Fruit fly (Drosophila melanogaster) whole organism, prepupa: ENCODE data around the gene CG4757.

Experiments used
- CG10631 ChIP-seq: fragments of 200-800 bp; sonication (Bioruptor generic); optimal IDR thresholded peaks from 2 replicates; lab custom pipeline; 2016; ENCODE audit warnings: missing biosample characterization, missing genetic modification characterization
- CG10669 ChIP-seq: fragments of 200-800 bp; sonication (Bioruptor generic); optimal IDR thresholded peaks from 3 replicates; lab custom pipeline; 2018; ENCODE audit warnings: missing biosample characterization, mild to moderate bottlenecking, missing genetic modification characterization, moderate library complexity
- CG11294 ChIP-seq: fragments of 200-800 bp; sonication (Bioruptor generic); IDR thresholded peaks from 2 replicates; pipeline ENCODE4 v1.3.6; 2022; ENCODE audit warnings: missing biosample characterization, missing genetic modification characterization
- CG11902 ChIP-seq: fragments of 200-800 bp; sonication (Bioruptor generic); optimal IDR thresholded peaks from 3 replicates; lab custom pipeline; 2016; ENCODE audit warnings: missing biosample characterization, missing genetic modification characterization
- CG15336 ChIP-seq: fragments of 200-800 bp; sonication (Bioruptor generic); IDR thresholded peaks from 2 replicates; pipeline ENCODE4 v1.3.6; 2022; ENCODE audit warnings: missing biosample characterization, missing genetic modification characterization
- CG1621 ChIP-seq: fragments of 200-800 bp; sonication (Bioruptor generic); optimal IDR thresholded peaks from 3 replicates; lab custom pipeline; 2018; ENCODE audit warnings: missing biosample characterization, mild to moderate bottlenecking, missing genetic modification characterization
- CG16779 ChIP-seq: fragments of 200-800 bp; sonication (Bioruptor generic); optimal IDR thresholded peaks from 3 replicates; lab custom pipeline; 2017; ENCODE audit warnings: missing biosample characterization, mild to moderate bottlenecking, missing genetic modification characterization
- CG3032 ChIP-seq: fragments of 200-800 bp; optimal IDR thresholded peaks from 2 replicates; lab custom pipeline; 2019; ENCODE audit warnings: missing biosample characterization, mild to moderate bottlenecking, missing genetic modification characterization, moderate library complexity
- CG31627 ChIP-seq: fragments of 200-800 bp; sonication (Bioruptor generic); optimal IDR thresholded peaks from 3 replicates; lab custom pipeline; 2016; ENCODE audit warnings: missing biosample characterization, missing genetic modification characterization
- CG34406 ChIP-seq: fragments of 200-800 bp; sonication (Bioruptor generic); optimal IDR thresholded peaks from 3 replicates; lab custom pipeline; 2016; ENCODE audit warnings: missing biosample characterization, missing genetic modification characterization
- CG3919 ChIP-seq: fragments of 200-800 bp; sonication (Bioruptor generic); optimal IDR thresholded peaks from 3 replicates; lab custom pipeline; 2016; ENCODE audit warnings: missing biosample characterization, missing genetic modification characterization
- CG6163 ChIP-seq: fragments of 200-800 bp; sonication (Bioruptor generic); IDR thresholded peaks from 3 replicates; pipeline ENCODE4 v1.3.6; 2022; ENCODE audit warnings: missing biosample characterization, missing genetic modification characterization
- CG6792 ChIP-seq: fragments of 200-800 bp; sonication (Bioruptor generic); optimal IDR thresholded peaks from 3 replicates; lab custom pipeline; 2016; ENCODE audit warnings: missing biosample characterization, missing genetic modification characterization
- CG6808 ChIP-seq: fragments of 200-800 bp; sonication (Bioruptor generic); optimal IDR thresholded peaks from 3 replicates; lab custom pipeline; 2017; ENCODE audit warnings: missing biosample characterization, missing genetic modification characterization, mild to moderate bottlenecking, moderate library complexity, missing genetic modification reagents
- CG6854 ChIP-seq: fragments of 200-800 bp; sonication (Bioruptor generic); optimal IDR thresholded peaks from 2 replicates; lab custom pipeline; 2017; ENCODE audit warnings: missing biosample characterization, mild to moderate bottlenecking, missing genetic modification characterization
- CG8119 ChIP-seq: fragments of 200-800 bp; sonication (Bioruptor generic); IDR thresholded peaks from 3 replicates; pipeline ENCODE4 v1.3.6; 2022; ENCODE audit warnings: missing biosample characterization, missing genetic modification characterization
- CG8632 ChIP-seq: fragments of 200-800 bp; sonication (Bioruptor generic); optimal IDR thresholded peaks from 3 replicates; lab custom pipeline; 2016; ENCODE audit warnings: missing biosample characterization, missing genetic modification characterization
- CG9139 ChIP-seq: fragments of 200-800 bp; sonication (Bioruptor generic); optimal IDR thresholded peaks from 3 replicates; lab custom pipeline; 2017; ENCODE audit warnings: missing biosample characterization, mild to moderate bottlenecking, missing genetic modification characterization
- Eip78C ChIP-seq: fragments of 200-800 bp; sonication (Bioruptor generic); peaks from one replicate; lab custom pipeline; 2016; ENCODE audit warnings: missing biosample characterization, missing genetic modification characterization
- Eip93F ChIP-seq: fragments of 200-800 bp; sonication (Bioruptor generic); optimal IDR thresholded peaks from 2 replicates; lab custom pipeline; 2016; ENCODE audit warnings: missing biosample characterization, mild to moderate bottlenecking, missing genetic modification characterization
- Ets21C ChIP-seq: fragments of 200-800 bp; sonication (Bioruptor generic); optimal IDR thresholded peaks from 3 replicates; lab custom pipeline; 2016; ENCODE audit warnings: missing biosample characterization, missing genetic modification characterization
- Ets96B ChIP-seq: fragments of 200-800 bp; optimal IDR thresholded peaks from 2 replicates; lab custom pipeline; 2019; ENCODE audit warnings: missing biosample characterization, mild to moderate bottlenecking, missing genetic modification characterization, moderate library complexity
- Gug ChIP-seq: fragments of 200-800 bp; sonication (Bioruptor generic); IDR thresholded peaks from 2 replicates; pipeline ENCODE4 v1.3.6; 2022; ENCODE audit warnings: missing biosample characterization, missing genetic modification characterization
- Hr38 ChIP-seq: sonication (Bioruptor generic); optimal IDR thresholded peaks from 2 replicates; lab custom pipeline; 2016; ENCODE audit warnings: missing biosample characterization, missing genetic modification characterization
- Hr39 ChIP-seq: fragments of 200-800 bp; sonication (Bioruptor generic); optimal IDR thresholded peaks from 2 replicates; lab custom pipeline; 2016; ENCODE audit warnings: missing biosample characterization, missing genetic modification characterization
- Hr4 ChIP-seq: fragments of 200-800 bp; sonication (Bioruptor generic); optimal IDR thresholded peaks from 3 replicates; lab custom pipeline; 2016; ENCODE audit warnings: missing biosample characterization, missing genetic modification characterization
- Lpt ChIP-seq: fragments of 200-800 bp; sonication (Bioruptor generic); optimal IDR thresholded peaks from 3 replicates; lab custom pipeline; 2016; ENCODE audit warnings: missing biosample characterization, missing genetic modification characterization
- Met ChIP-seq: fragments of 200-800 bp; sonication (Bioruptor generic); optimal IDR thresholded peaks from 3 replicates; lab custom pipeline; 2016; ENCODE audit warnings: missing biosample characterization, missing genetic modification characterization
- OdsH ChIP-seq: fragments of 200-800 bp; sonication (Bioruptor generic); optimal IDR thresholded peaks from 3 replicates; lab custom pipeline; 2016; ENCODE audit warnings: missing biosample characterization, missing genetic modification characterization
- Smox ChIP-seq: fragments of 200-800 bp; sonication (Bioruptor generic); optimal IDR thresholded peaks from 3 replicates; lab custom pipeline; 2016; ENCODE audit warnings: missing biosample characterization, missing genetic modification characterization
- Sox102F ChIP-seq: fragments of 200-800 bp; sonication (Bioruptor generic); optimal IDR thresholded peaks from 2 replicates; lab custom pipeline; 2016; ENCODE audit warnings: missing biosample characterization, mild to moderate bottlenecking, missing genetic modification characterization
- Sox14 ChIP-seq: fragments of 200-800 bp; sonication (Bioruptor generic); optimal IDR thresholded peaks from 3 replicates; lab custom pipeline; 2016; ENCODE audit warnings: missing biosample characterization, missing genetic modification characterization
- Sox15 ChIP-seq: fragments of 200-800 bp; sonication (Bioruptor generic); optimal IDR thresholded peaks from 3 replicates; lab custom pipeline; 2016; ENCODE audit warnings: missing biosample characterization, missing genetic modification characterization
- achi ChIP-seq: fragments of 200-800 bp; sonication (Bioruptor generic); optimal IDR thresholded peaks from 3 replicates; lab custom pipeline; 2016; ENCODE audit warnings: missing biosample characterization, missing genetic modification characterization
- cyc ChIP-seq: fragments of 200-800 bp; sonication (Bioruptor generic); optimal IDR thresholded peaks from 3 replicates; lab custom pipeline; 2016; ENCODE audit warnings: missing biosample characterization, missing genetic modification characterization
- dsx ChIP-seq: fragments of 200-800 bp; optimal IDR thresholded peaks from 3 replicates; lab custom pipeline; 2019; ENCODE audit warnings: missing biosample characterization, mild to moderate bottlenecking, missing genetic modification characterization, moderate library complexity; ENCODE audit not compliant: poor library complexity, severe bottlenecking
- eg ChIP-seq: fragments of 200-800 bp; sonication (Bioruptor generic); IDR thresholded peaks from 3 replicates; pipeline ENCODE4 v1.3.6; 2022; ENCODE audit warnings: missing biosample characterization, missing genetic modification characterization
- esn ChIP-seq: fragments of 200-800 bp; sonication (Bioruptor generic); optimal IDR thresholded peaks from 2 replicates; lab custom pipeline; 2016; ENCODE audit warnings: missing biosample characterization, mild to moderate bottlenecking, missing genetic modification characterization, moderate library complexity
- fd59A ChIP-seq: fragments of 200-800 bp; sonication (Bioruptor generic); optimal IDR thresholded peaks from 2 replicates; lab custom pipeline; 2017; ENCODE audit warnings: missing biosample characterization, mild to moderate bottlenecking, missing genetic modification characterization, missing genetic modification reagents
- fkh ChIP-seq: fragments of 200-800 bp; sonication (Bioruptor generic); optimal IDR thresholded peaks from 3 replicates; lab custom pipeline; 2017; ENCODE audit warnings: missing biosample characterization, mild to moderate bottlenecking, missing genetic modification characterization, moderate library complexity
- lz ChIP-seq: fragments of 200-800 bp; sonication (Bioruptor generic); optimal IDR thresholded peaks from 3 replicates; lab custom pipeline; 2016; ENCODE audit warnings: missing biosample characterization, missing genetic modification characterization
- net ChIP-seq: fragments of 200-800 bp; sonication (Bioruptor generic); optimal IDR thresholded peaks from 3 replicates; lab custom pipeline; 2016; ENCODE audit warnings: missing biosample characterization, missing genetic modification characterization
- pdm3 ChIP-seq: fragments of 200-800 bp; sonication (Bioruptor generic); optimal IDR thresholded peaks from 3 replicates; lab custom pipeline; 2016; ENCODE audit warnings: missing biosample characterization, missing genetic modification characterization
- salr ChIP-seq, 2 experiments: fragments of 200-800 bp; sonication (Bioruptor generic); optimal IDR thresholded peaks; 3 replicates each; lab custom pipeline; 2016 to 2018; ENCODE audit warnings: missing biosample characterization in 2 of 2, missing genetic modification characterization in 2 of 2, mild to moderate bottlenecking in 1 of 2
- ss ChIP-seq, 2 experiments: fragments of 200-800 bp; sonication (Bioruptor generic); optimal IDR thresholded peaks; 2 replicates in 1 of 2; 3 replicates in 1 of 2; lab custom pipeline; 2017 to 2018; ENCODE audit warnings: mild to moderate bottlenecking in 2 of 2, missing biosample characterization in 2 of 2, missing genetic modification characterization in 2 of 2, moderate library complexity in 1 of 2
- svp ChIP-seq: fragments of 200-800 bp; sonication (Bioruptor generic); peaks from one replicate; lab custom pipeline; 2016; ENCODE audit warnings: missing biosample characterization, missing genetic modification characterization
- topi ChIP-seq: fragments of 200-800 bp; sonication (Bioruptor generic); optimal IDR thresholded peaks from 3 replicates; lab custom pipeline; 2016; ENCODE audit warnings: missing biosample characterization, missing genetic modification characterization
- vri ChIP-seq: fragments of 200-800 bp; sonication (Bioruptor generic); optimal IDR thresholded peaks from 3 replicates; lab custom pipeline; 2016; ENCODE audit warnings: missing biosample characterization, mild to moderate bottlenecking, missing genetic modification characterization

CG4757 gene

DNA sequence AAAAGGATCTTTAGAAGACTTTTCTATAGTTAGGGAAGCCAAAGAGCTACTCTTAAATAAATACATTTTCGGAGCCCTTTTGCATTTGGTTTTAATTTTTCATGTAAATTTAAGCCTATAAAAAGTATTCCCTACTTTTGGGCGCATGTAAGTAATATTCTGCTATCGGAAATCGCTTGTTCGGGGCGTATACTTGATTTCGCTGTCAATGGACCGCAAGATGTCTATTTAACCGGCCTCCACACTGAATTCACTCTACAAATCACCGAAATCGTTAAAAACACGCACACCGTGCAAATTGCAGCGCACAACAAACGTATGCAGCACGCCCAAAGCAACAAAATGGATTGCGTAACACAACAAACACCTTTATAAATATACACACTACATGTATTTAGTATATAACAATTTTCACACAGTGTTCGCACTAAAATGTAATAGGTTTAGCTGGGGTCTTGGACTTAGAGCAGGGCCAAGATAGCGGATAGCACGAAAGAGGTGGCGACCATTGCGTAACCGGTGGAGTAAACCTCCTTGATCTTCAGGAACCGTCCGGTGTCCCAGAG lies 47.8 kb downstream of the CG4757 start (continued):
- TF ChIP-seq ss (GFP tag; optimal IDR thresholded peaks at IDR 0.05; lab: Kevin White, UChicago) (peak in 1 of 2 experiments; percentile 58), CG11294 (GFP tag; lab: Robert Waterston, UW) (no peak), svp (GFP tag; lab: Kevin White, UChicago) (no peak), OdsH (GFP tag; lab: Kevin White, UChicago) (no peak), Eip93F (GFP tag; lab: Kevin White, UChicago) (no peak), dsx (GFP tag; lab: Kevin White, UChicago) (no peak)

DNA sequence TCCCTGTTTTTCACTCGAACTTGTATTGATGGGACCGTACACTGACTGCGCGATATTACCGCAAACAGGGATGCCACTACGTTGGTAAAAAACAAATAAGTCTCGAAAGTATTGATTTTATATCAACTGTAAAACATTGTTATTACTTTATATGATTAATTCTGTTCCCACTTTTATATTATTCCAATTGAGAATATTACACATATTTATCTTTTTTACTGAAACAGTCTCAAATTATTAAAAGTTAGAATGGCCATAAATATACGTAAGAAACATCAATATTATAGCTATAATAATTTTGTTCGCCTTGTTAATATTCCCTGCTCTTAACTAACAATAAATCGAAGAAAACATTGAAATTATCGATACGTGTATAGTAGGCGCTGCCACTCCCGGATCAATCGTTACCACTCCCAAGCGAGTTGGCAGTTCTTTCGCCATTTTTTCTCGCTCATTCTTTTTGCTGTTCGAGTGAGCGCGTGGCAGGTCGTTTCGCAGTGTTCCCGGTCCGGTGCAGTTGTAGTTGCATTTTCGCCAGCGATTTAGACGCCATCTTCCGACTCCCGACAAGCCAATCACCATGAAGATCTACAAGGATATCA lies 48.9 kb downstream of the CG4757 start, which contains the start of the genes SdhC and Tctp:
Gene SdhC (minus strand): TSS at position 49 of the 602 bp plus-strand sequence.
Gene Tctp (plus strand): TSS at position 447 of the 602 bp plus-strand sequence.
- TF ChIP-seq eg (GFP tag; lab: Robert Waterston, UW) (peak; percentile 28; the same call in 1 of the 3 replicates), CG31627 (GFP tag; lab: Kevin White, UChicago) (peak; percentile 36), fd59A (GFP tag; lab: Kevin White, UChicago) (no peak), Ets21C (GFP tag; lab: Kevin White, UChicago) (peak; percentile 28), Sox102F (peak; percentile 42), CG6792 (GFP tag; lab: Kevin White, UChicago) (peak; percentile 30), CG10669 (peak; percentile 0), CG11902 (no peak), cyc (GFP tag; lab: Kevin White, UChicago) (peak; percentile 10), CG6854 (GFP tag; lab: Kevin White, UChicago) (peak; percentile 66), achi (GFP tag; lab: Kevin White, UChicago) (peak; percentile 53), CG3032 (tag; lab: Kevin White, UChicago) (peak; percentile 23), Met (peak; percentile 64), Eip78C (GFP tag; lab: Kevin White, UChicago) (peak; percentile 85), net (GFP tag; lab: Kevin White, UChicago) (peak; percentile 5), CG15336 (GFP tag; lab: Robert Waterston, UW) (no peak), CG10631 (GFP tag; lab: Kevin White, UChicago) (peak; percentile 62), svp (GFP tag; lab: Kevin White, UChicago) (peak; percentile 74), CG11294 (GFP tag; lab: Robert Waterston, UW) (no peak), CG1621 (peak; percentile 19), pdm3 (peak; percentile 52), lz (GFP tag; lab: Kevin White, UChicago) (peak; percentile 47), CG8119 (GFP tag; lab: Robert Waterston, UW) (0 out of 3 replicates have a peak, but pooled peaks have one; percentile 12), Eip93F (GFP tag; lab: Kevin White, UChicago) (no peak), Lpt (peak; percentile 31), Smox (GFP tag; lab: Kevin White, UChicago) (peak; percentile 47), Gug (GFP tag; lab: Robert Waterston, UW) (no peak), Sox14 (GFP tag; lab: Kevin White, UChicago) (peak; percentile 52), Sox15 (GFP tag; lab: Kevin White, UChicago) (no peak), CG6163 (peak; percentile 42; the same call in 2 of the 3 replicates), esn (peak; percentile 68), ss (GFP tag; optimal IDR thresholded peaks at IDR 0.05; lab: Kevin White, UChicago) (peak; percentile 14 to 39), CG3919 (GFP tag; lab: Kevin White, UChicago) (peak; percentile 59), CG34406 (GFP tag; lab: Kevin White, UChicago) (peak; percentile 33), fkh (GFP tag; lab: Kevin White, UChicago) (peak; percentile 83), Ets96B (tag; lab: Kevin White, UChicago) (no peak), CG8632 (no peak), CG9139 (GFP tag; lab: Kevin White, UChicago) (no peak), Hr4 (GFP tag; lab: Kevin White, UChicago) (peak; percentile 42), salr (GFP tag; optimal IDR thresholded peaks at IDR 0.05; lab: Kevin White, UChicago) (peak in 1 of 2 experiments; percentile 10), vri (GFP tag; lab: Kevin White, UChicago) (peak; percentile 45), topi (GFP tag; lab: Kevin White, UChicago) (peak; percentile 49), Hr38 (GFP tag; lab: Kevin White, UChicago) (no peak), CG6808 (GFP tag; lab: Kevin White, UChicago) (peak; percentile 12), Hr39 (GFP tag; lab: Kevin White, UChicago) (peak; percentile 12), CG16779 (tag; lab: Kevin White, UChicago) (no peak)
